Fruit fly (Drosophila melanogaster) whole organism, embryonic: Measurements from ENCODE around the gene CG8034.

Experiments
- Abd-B ChIP-seq: fragments of 200-800 bp; sonication (Bioruptor generic); optimal IDR thresholded peaks from 2 replicates; lab custom pipeline; 2018; ENCODE audit warnings: missing biosample characterization, mild to moderate bottlenecking, missing genetic modification characterization, moderate library complexity
- Ada2b ChIP-seq: fragments of 200-800 bp; sonication (Bioruptor generic); IDR thresholded peaks from 2 replicates; pipeline ENCODE4 v1.3.6; 2022; ENCODE audit warnings: missing biosample characterization, missing genetic modification characterization
- Aef1 ChIP-seq: fragments of 200-800 bp; sonication (Bioruptor generic); IDR thresholded peaks from 3 replicates; pipeline ENCODE4 v1.3.6; 2022; ENCODE audit warnings: missing biosample characterization, missing genetic modification characterization
- Atf3 ChIP-seq: fragments of 200-800 bp; sonication (Bioruptor generic); optimal IDR thresholded peaks from 3 replicates; lab custom pipeline; 2016; ENCODE audit warnings: missing biosample characterization, missing genetic modification characterization
- CG10267 ChIP-seq: fragments of 200-800 bp; sonication (Bioruptor generic); optimal IDR thresholded peaks from 2 replicates; lab custom pipeline; 2018; ENCODE audit warnings: missing biosample characterization, mild to moderate bottlenecking, missing genetic modification characterization, moderate library complexity
- CG10431 ChIP-seq: fragments of 200-800 bp; sonication (Bioruptor generic); optimal IDR thresholded peaks from 3 replicates; lab custom pipeline; 2018; ENCODE audit warnings: missing biosample characterization, mild to moderate bottlenecking, missing genetic modification characterization
- CG10543 ChIP-seq: fragments of 200-800 bp; sonication (Bioruptor generic); optimal IDR thresholded peaks from 3 replicates; lab custom pipeline; 2017; ENCODE audit warnings: missing biosample characterization, mild to moderate bottlenecking, missing genetic modification characterization, moderate library complexity
- CG10654 ChIP-seq: fragments of 200-800 bp; sonication (Bioruptor generic); optimal IDR thresholded peaks from 2 replicates; lab custom pipeline; 2016; ENCODE audit warnings: missing biosample characterization, missing genetic modification characterization
- CG11093 ChIP-seq: fragments of 200-800 bp; sonication (Bioruptor generic); IDR thresholded peaks from 3 replicates; pipeline ENCODE4 v1.3.6; 2022; ENCODE audit warnings: missing biosample characterization, missing genetic modification characterization
- CG11456 ChIP-seq: fragments of 200-800 bp; sonication (Bioruptor generic); IDR thresholded peaks from 3 replicates; pipeline ENCODE4 v1.3.6; 2022; ENCODE audit warnings: missing biosample characterization, missing genetic modification characterization
- CG12071 ChIP-seq: fragments of 200-800 bp; sonication (Bioruptor generic); optimal IDR thresholded peaks from 3 replicates; lab custom pipeline; 2018; ENCODE audit warnings: missing biosample characterization, mild to moderate bottlenecking, missing genetic modification characterization
- CG12942 ChIP-seq: fragments of 200-800 bp; sonication (Bioruptor generic); optimal IDR thresholded peaks from 3 replicates; lab custom pipeline; 2016; ENCODE audit warnings: missing biosample characterization, missing genetic modification characterization
- CG13624 ChIP-seq: fragments of 200-800 bp; sonication (Bioruptor generic); optimal IDR thresholded peaks from 2 replicates; lab custom pipeline; 2016; ENCODE audit warnings: missing biosample characterization, missing genetic modification characterization
- CG17568 ChIP-seq: fragments of 200-800 bp; sonication (Bioruptor generic); optimal IDR thresholded peaks from 2 replicates; lab custom pipeline; 2018; ENCODE audit warnings: missing biosample characterization, mild to moderate bottlenecking, missing genetic modification characterization, moderate library complexity
- CG17912 ChIP-seq: fragments of 200-800 bp; sonication (Bioruptor generic); optimal IDR thresholded peaks from 2 replicates; lab custom pipeline; 2018; ENCODE audit warnings: missing biosample characterization, mild to moderate bottlenecking, missing genetic modification characterization
- CG2129 ChIP-seq: fragments of 200-800 bp; sonication (Bioruptor generic); IDR thresholded peaks from 2 replicates; pipeline ENCODE4 v1.3.6; 2022; ENCODE audit warnings: missing biosample characterization, missing genetic modification characterization; ENCODE audit not compliant: partially characterized antibody
- CG3163 ChIP-seq: fragments of 200-800 bp; sonication (Bioruptor generic); optimal IDR thresholded peaks from 3 replicates; lab custom pipeline; 2016; ENCODE audit warnings: missing biosample characterization, missing genetic modification characterization
- CG32767 ChIP-seq: fragments of 200-800 bp; sonication (Bioruptor generic); IDR thresholded peaks from 2 replicates; pipeline ENCODE4 v1.3.6; 2022; ENCODE audit warnings: missing biosample characterization, missing genetic modification characterization
- CG4730 ChIP-seq: fragments of 200-800 bp; sonication (Bioruptor generic); IDR thresholded peaks from 2 replicates; pipeline ENCODE4 v1.3.6; 2022; ENCODE audit warnings: missing biosample characterization, missing genetic modification characterization
- CG8924 ChIP-seq: fragments of 200-800 bp; optimal IDR thresholded peaks from 3 replicates; lab custom pipeline; 2019; ENCODE audit warnings: missing biosample characterization, mild to moderate bottlenecking, missing genetic modification characterization, moderate library complexity
- CG8944 ChIP-seq: fragments of 200-800 bp; sonication (Bioruptor generic); optimal IDR thresholded peaks from 3 replicates; lab custom pipeline; 2016; ENCODE audit warnings: missing biosample characterization, missing genetic modification characterization
- CG9437 ChIP-seq: fragments of 200-800 bp; sonication (Bioruptor generic); optimal IDR thresholded peaks from 2 replicates; lab custom pipeline; 2018; ENCODE audit warnings: missing biosample characterization, mild to moderate bottlenecking, missing genetic modification characterization
- CG9727 ChIP-seq: fragments of 200-800 bp; sonication (Bioruptor generic); optimal IDR thresholded peaks from 3 replicates; lab custom pipeline; 2017; ENCODE audit warnings: missing biosample characterization, mild to moderate bottlenecking, missing genetic modification characterization
- MTF-1 ChIP-seq: fragments of 200-800 bp; sonication (Bioruptor generic); optimal IDR thresholded peaks from 2 replicates; lab custom pipeline; 2018; ENCODE audit warnings: missing biosample characterization, mild to moderate bottlenecking, missing genetic modification characterization, borderline replicate concordance
- Meics ChIP-seq: fragments of 200-800 bp; sonication (Bioruptor generic); optimal IDR thresholded peaks from 2 replicates; lab custom pipeline; 2017; ENCODE audit warnings: missing biosample characterization, mild to moderate bottlenecking, missing genetic modification characterization
- Ravus ChIP-seq: fragments of 200-800 bp; sonication (Bioruptor generic); IDR thresholded peaks from 2 replicates; pipeline ENCODE4 v1.3.6; 2022; ENCODE audit warnings: missing biosample characterization, missing genetic modification characterization
- Rfx ChIP-seq: fragments of 200-800 bp; sonication (Bioruptor generic); IDR thresholded peaks from 2 replicates; pipeline ENCODE4 v1.3.6; 2022; ENCODE audit warnings: missing biosample characterization, missing genetic modification characterization
- aop ChIP-seq: fragments of 200-800 bp; sonication (Bioruptor generic); IDR thresholded peaks from 2 replicates; pipeline ENCODE4 v1.3.6; 2022; ENCODE audit warnings: missing biosample characterization, missing genetic modification characterization
- ap ChIP-seq: fragments of 200-800 bp; sonication (Bioruptor generic); IDR thresholded peaks from 2 replicates; pipeline ENCODE4 v1.3.6; 2022; ENCODE audit warnings: missing biosample characterization, missing genetic modification characterization
- bsh ChIP-seq, 2 experiments: fragments of 200-800 bp; sonication (Bioruptor generic); optimal IDR thresholded peaks; 2 replicates each; lab custom pipeline; 2017 to 2018; ENCODE audit warnings: mild to moderate bottlenecking in 2 of 2, missing biosample characterization in 2 of 2, missing genetic modification characterization in 2 of 2, moderate library complexity in 1 of 2
- cwo ChIP-seq: fragments of 200-800 bp; sonication (Bioruptor generic); optimal IDR thresholded peaks from 3 replicates; lab custom pipeline; 2017; ENCODE audit warnings: missing biosample characterization, missing genetic modification characterization, mild to moderate bottlenecking, moderate library complexity, missing genetic modification reagents
- dm ChIP-seq: fragments of 200-800 bp; sonication (Bioruptor generic); optimal IDR thresholded peaks from 3 replicates; lab custom pipeline; 2016; ENCODE audit warnings: missing biosample characterization, missing genetic modification characterization
- en ChIP-seq: fragments of 200-800 bp; sonication (Bioruptor generic); optimal IDR thresholded peaks from 2 replicates; lab custom pipeline; 2016; ENCODE audit warnings: missing biosample characterization, missing genetic modification characterization
- fd102C ChIP-seq: fragments of 200-800 bp; sonication (Bioruptor generic); optimal IDR thresholded peaks from 2 replicates; lab custom pipeline; 2018; ENCODE audit warnings: missing biosample characterization, mild to moderate bottlenecking, missing genetic modification characterization, moderate library complexity
- fd64A ChIP-seq: fragments of 200-800 bp; sonication (Bioruptor generic); optimal IDR thresholded peaks from 3 replicates; lab custom pipeline; 2018; ENCODE audit warnings: missing biosample characterization, mild to moderate bottlenecking, missing genetic modification characterization
- fu2 ChIP-seq: fragments of 200-800 bp; sonication (Bioruptor generic); optimal IDR thresholded peaks from 2 replicates; lab custom pipeline; 2016; ENCODE audit warnings: missing biosample characterization, missing genetic modification characterization
- gem ChIP-seq: fragments of 200-800 bp; sonication (Bioruptor generic); optimal IDR thresholded peaks from 2 replicates; lab custom pipeline; 2019; ENCODE audit warnings: missing biosample characterization, mild to moderate bottlenecking, missing genetic modification characterization, moderate library complexity
- gfzf ChIP-seq: fragments of 200-800 bp; sonication (Bioruptor generic); optimal IDR thresholded peaks from 2 replicates; lab custom pipeline; 2016; ENCODE audit warnings: missing biosample characterization, mild to moderate bottlenecking, missing genetic modification characterization, moderate library complexity
- gt ChIP-seq: fragments of 200-800 bp; sonication (Bioruptor generic); IDR thresholded peaks from 2 replicates; pipeline ENCODE4 v1.3.6; 2022; ENCODE audit warnings: missing biosample characterization, missing genetic modification characterization
- jing ChIP-seq: fragments of 200-800 bp; sonication (Bioruptor generic); optimal IDR thresholded peaks from 2 replicates; lab custom pipeline; 2018; ENCODE audit warnings: missing biosample characterization, mild to moderate bottlenecking, missing genetic modification characterization
- knrl ChIP-seq: fragments of 200-800 bp; sonication (Bioruptor generic); IDR thresholded peaks from 3 replicates; pipeline ENCODE4 v1.3.6; 2022; ENCODE audit warnings: missing biosample characterization, missing genetic modification characterization; ENCODE audit not compliant: partially characterized antibody
- mam ChIP-seq: fragments of 200-800 bp; sonication (Bioruptor generic); optimal IDR thresholded peaks from 3 replicates; lab custom pipeline; 2016; ENCODE audit warnings: missing biosample characterization, missing genetic modification characterization
- p53 ChIP-seq: fragments of 200-800 bp; sonication (Bioruptor generic); optimal IDR thresholded peaks from 2 replicates; lab custom pipeline; 2016; ENCODE audit warnings: missing biosample characterization, missing genetic modification characterization
- sd ChIP-seq: fragments of 200-800 bp; sonication (Bioruptor generic); optimal IDR thresholded peaks from 3 replicates; lab custom pipeline; 2018; ENCODE audit warnings: missing biosample characterization, mild to moderate bottlenecking, missing genetic modification characterization, moderate library complexity
- ssp ChIP-seq: fragments of 200-800 bp; sonication (Bioruptor generic); IDR thresholded peaks from 2 replicates; pipeline ENCODE4 v1.3.6; 2022; ENCODE audit warnings: missing biosample characterization, missing genetic modification characterization
- tin ChIP-seq: fragments of 200-800 bp; sonication (Bioruptor generic); optimal IDR thresholded peaks from 3 replicates; lab custom pipeline; 2016; ENCODE audit warnings: missing biosample characterization, missing genetic modification characterization
- ttk ChIP-seq: fragments of 200-800 bp; sonication (Bioruptor generic); IDR thresholded peaks from 2 replicates; pipeline ENCODE4 v2.1.2; 2022; ENCODE audit warnings: missing biosample characterization, missing genetic modification characterization
- unpg ChIP-seq: fragments of 200-800 bp; sonication (Bioruptor generic); optimal IDR thresholded peaks from 3 replicates; lab custom pipeline; 2018; ENCODE audit warnings: missing biosample characterization, mild to moderate bottlenecking, missing genetic modification characterization, moderate library complexity
- zen ChIP-seq: fragments of 200-800 bp; sonication (Bioruptor generic); optimal IDR thresholded peaks from 3 replicates; lab custom pipeline; 2018; ENCODE audit warnings: missing biosample characterization, mild to moderate bottlenecking, missing genetic modification characterization, moderate library complexity

CG8034 gene

DNA sequence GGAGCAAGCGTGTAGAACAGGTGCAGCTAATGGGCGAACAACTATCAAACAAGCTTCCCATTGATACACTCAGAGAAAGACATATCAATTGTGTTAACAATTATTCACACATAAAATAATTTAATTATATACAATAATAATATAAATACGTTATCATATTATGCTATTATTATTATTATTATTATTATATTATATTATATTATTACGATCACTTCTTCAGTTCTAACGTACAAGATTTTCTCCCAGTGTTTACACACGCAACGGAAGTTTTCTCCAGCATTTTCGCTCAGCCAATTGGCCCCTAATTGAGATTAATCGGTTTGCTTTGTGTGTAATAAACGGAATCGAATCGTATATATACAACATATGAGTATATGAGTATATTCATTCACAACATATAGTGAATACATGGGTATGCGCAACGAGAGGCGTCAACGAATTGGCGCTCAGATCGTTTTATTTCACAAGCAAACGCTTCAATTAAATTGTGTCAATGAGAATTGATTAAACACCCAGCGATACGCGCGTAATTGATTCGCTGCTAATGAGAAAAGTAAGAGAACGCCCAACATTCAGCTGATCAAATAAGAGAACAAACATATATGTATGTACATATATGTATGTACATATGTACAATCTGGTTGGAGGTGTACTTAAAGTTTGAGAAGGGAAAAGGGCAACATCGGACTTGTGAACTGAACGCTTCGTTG is 19.3 kb upstream of the CG8034 start (continued):
- TF ChIP-seq CG32767, result peak; percentile 38; the same call in 1 of the 2 replicates
- TF ChIP-seq fd102C (GFP tag; lab: Kevin White, UChicago), result no peak
- peak; percentile 5 for TF ChIP-seq CG10654 (GFP tag; lab: Kevin White, UChicago)
- no peak for TF ChIP-seq CG17568 (GFP tag; lab: Kevin White, UChicago)
- TF ChIP-seq CG3163, result peak; percentile 7
- TF ChIP-seq gt (GFP tag; lab: Robert Waterston, UW), result no peak
- TF ChIP-seq en (GFP tag; lab: Kevin White, UChicago), result no peak
- TF ChIP-seq unpg, result peak; percentile 77
- no peak for TF ChIP-seq CG8944 (GFP tag; lab: Kevin White, UChicago)
- TF ChIP-seq p53 (GFP tag; lab: Kevin White, UChicago), result no peak
- TF ChIP-seq aop, result no peak
- no peak for TF ChIP-seq CG17912 (GFP tag; lab: Kevin White, UChicago)
- peak; percentile 32 for TF ChIP-seq CG9437
- peak; percentile 53 for TF ChIP-seq Rfx (GFP tag; lab: Robert Waterston, UW)
- peak; percentile 64 for TF ChIP-seq cwo (GFP tag; lab: Kevin White, UChicago)
- no peak for TF ChIP-seq MTF-1 (GFP tag; lab: Kevin White, UChicago)
- TF ChIP-seq fu2 (GFP tag; lab: Kevin White, UChicago), result no peak
- TF ChIP-seq mam, result no peak
- peak in 1 of 2 experiments; percentile 69 for TF ChIP-seq bsh (GFP tag; optimal IDR thresholded peaks at IDR 0.05; lab: Kevin White, UChicago)
- peak; percentile 80 for TF ChIP-seq CG8924 (tag; lab: Kevin White, UChicago)
- no peak for TF ChIP-seq CG12071
- no peak for TF ChIP-seq knrl (GFP tag; lab: Robert Waterston, UW)
- peak; percentile 0 for TF ChIP-seq tin
- no peak for TF ChIP-seq CG13624 (GFP tag; lab: Kevin White, UChicago)
- peak; percentile 85 for TF ChIP-seq gem
- TF ChIP-seq CG11456 (GFP tag; lab: Robert Waterston, UW), result no peak
- no peak for TF ChIP-seq dm (GFP tag; lab: Kevin White, UChicago)
- TF ChIP-seq jing (GFP tag; lab: Kevin White, UChicago), result no peak
- no peak for TF ChIP-seq CG2129
- TF ChIP-seq CG10543 (GFP tag; lab: Kevin White, UChicago), result peak; percentile 34
- TF ChIP-seq CG10431 (GFP tag; lab: Kevin White, UChicago), result no peak
- TF ChIP-seq Aef1, result peak; percentile 17; the same call in 1 of the 3 replicates
- no peak for TF ChIP-seq fd64A
- 0 out of 2 replicates have a peak, but pooled peaks have one; percentile 28 for TF ChIP-seq ap
- peak; percentile 69 for TF ChIP-seq CG10267 (tag; lab: Kevin White, UChicago)
- TF ChIP-seq Ada2b, result peak; percentile 59
- peak; percentile 70 for TF ChIP-seq CG9727 (GFP tag; lab: Kevin White, UChicago)
- TF ChIP-seq CG11093, result no peak
- TF ChIP-seq Ravus (GFP tag; lab: Robert Waterston, UW), result no peak; the same call in 1 of the 2 replicates
- peak; percentile 73 for TF ChIP-seq Meics (GFP tag; lab: Kevin White, UChicago)
- TF ChIP-seq ssp, result no peak
- no peak for TF ChIP-seq gfzf (GFP tag; lab: Kevin White, UChicago)
- peak; percentile 45; the same call in 1 of the 2 replicates for TF ChIP-seq ttk
- TF ChIP-seq zen (tag; lab: Kevin White, UChicago), result peak; percentile 46
- no peak for TF ChIP-seq Atf3
- peak; percentile 4 for TF ChIP-seq CG12942 (GFP tag; lab: Kevin White, UChicago)
- 0 out of 2 replicates have a peak, but pooled peaks have one; percentile 22 for TF ChIP-seq CG4730
- TF ChIP-seq sd (tag; lab: Kevin White, UChicago), result no peak
- TF ChIP-seq Abd-B, result peak; percentile 20
